Worm (Caenorhabditis elegans) whole organism, late embryonic: Measurements from ENCODE around the gene Y39E4B.5.

Experiments used
- C38D4.7 ChIP-seq: fragments of 200-800 bp; sonication (Bioruptor generic); optimal IDR thresholded peaks from 2 replicates; lab custom pipeline; 2018; ENCODE audit warnings: mild to moderate bottlenecking, missing genetic modification characterization, moderate library complexity, missing compliant biosample characterization
- K02D7.2 ChIP-seq: sonication (generic microtip); optimal IDR thresholded peaks from 2 replicates; lab custom pipeline; 2017; ENCODE audit warnings: mild to moderate bottlenecking, missing genetic modification characterization, missing compliant biosample characterization
- ahr-1 ChIP-seq: sonication (generic microtip); optimal IDR thresholded peaks from 2 replicates; lab custom pipeline; 2016; ENCODE audit warnings: missing genetic modification characterization, missing compliant biosample characterization
- ceh-19 ChIP-seq: fragments of 200-800 bp; sonication (Bioruptor generic); optimal IDR thresholded peaks from 2 replicates; lab custom pipeline; 2018; ENCODE audit warnings: mild to moderate bottlenecking, missing genetic modification characterization, missing compliant biosample characterization
- ceh-22 ChIP-seq: sonication (generic microtip); optimal IDR thresholded peaks from 2 replicates; lab custom pipeline; 2017; ENCODE audit warnings: missing biosample characterization, missing genetic modification characterization
- ceh-24 ChIP-seq: sonication (generic microtip); optimal IDR thresholded peaks from 2 replicates; lab custom pipeline; 2016; ENCODE audit warnings: mild to moderate bottlenecking, missing genetic modification characterization, missing compliant biosample characterization
- ceh-30 ChIP-seq: fragments of 150-350 bp; optimal IDR thresholded peaks from 2 replicates; lab custom pipeline; 2014; ENCODE audit warnings: missing biosample characterization, missing genetic modification characterization
- ceh-34 ChIP-seq: sonication (generic microtip); optimal IDR thresholded peaks from 2 replicates; lab custom pipeline; 2016; ENCODE audit warnings: mild to moderate bottlenecking, missing genetic modification characterization, missing compliant biosample characterization
- dve-1 ChIP-seq: sonication (generic microtip); optimal IDR thresholded peaks from 2 replicates; lab custom pipeline; 2017; ENCODE audit warnings: antibody characterized with exemption, mild to moderate bottlenecking, missing genetic modification characterization, missing compliant biosample characterization
- elt-2 ChIP-seq: sonication (generic microtip); optimal IDR thresholded peaks from 2 replicates; lab custom pipeline; 2016; ENCODE audit warnings: missing genetic modification reagents, missing genetic modification characterization, missing compliant biosample characterization
- elt-4 ChIP-seq: sonication (generic microtip); optimal IDR thresholded peaks from 2 replicates; lab custom pipeline; 2016; ENCODE audit warnings: missing genetic modification characterization, missing compliant biosample characterization
- eyg-1 ChIP-seq: sonication (generic microtip); optimal IDR thresholded peaks from 2 replicates; lab custom pipeline; 2016; ENCODE audit warnings: missing genotype, missing genetic modification characterization, missing compliant biosample characterization
- fkh-6 ChIP-seq: sonication (generic microtip); optimal IDR thresholded peaks from 2 replicates; lab custom pipeline; 2016; ENCODE audit warnings: missing genetic modification characterization, missing compliant biosample characterization
- gmeb-2 ChIP-seq: sonication (generic microtip); optimal IDR thresholded peaks from 2 replicates; lab custom pipeline; 2016; ENCODE audit warnings: missing genetic modification characterization, inconsistent platforms, missing compliant biosample characterization
- hlh-13 ChIP-seq: fragments of 200-800 bp; sonication (Bioruptor generic); optimal IDR thresholded peaks from 2 replicates; lab custom pipeline; 2018; ENCODE audit warnings: mild to moderate bottlenecking, missing genetic modification characterization, missing compliant biosample characterization
- hlh-30 ChIP-seq: sonication (generic microtip); optimal IDR thresholded peaks from 2 replicates; lab custom pipeline; 2017; ENCODE audit warnings: antibody characterized with exemption, missing genetic modification characterization, missing compliant biosample characterization; ENCODE audit not compliant: insufficient read depth
- hlh-8 ChIP-seq: sonication (generic microtip); optimal IDR thresholded peaks from 2 replicates; lab custom pipeline; 2016; ENCODE audit warnings: missing genotype, missing genetic modification characterization, missing compliant biosample characterization
- lim-6 ChIP-seq: sonication (generic microtip); optimal IDR thresholded peaks from 2 replicates; lab custom pipeline; 2016; ENCODE audit warnings: missing genetic modification characterization, missing compliant biosample characterization
- madf-2 ChIP-seq: sonication (generic microtip); optimal IDR thresholded peaks from 2 replicates; lab custom pipeline; 2017; ENCODE audit warnings: missing genetic modification characterization, missing compliant biosample characterization
- nfya-1 ChIP-seq: sonication (generic microtip); optimal IDR thresholded peaks from 2 replicates; lab custom pipeline; 2017; ENCODE audit warnings: missing genetic modification characterization, mild to moderate bottlenecking, missing compliant biosample characterization, antibody characterized with exemption, moderate library complexity
- nhr-11 ChIP-seq: fragments of 150-350 bp; optimal IDR thresholded peaks from 2 replicates; lab custom pipeline; 2014; ENCODE audit warnings: missing biosample characterization, missing genetic modification characterization
- nhr-232 ChIP-seq: sonication (generic microtip); optimal IDR thresholded peaks from 2 replicates; lab custom pipeline; 2016; ENCODE audit warnings: missing genetic modification characterization, missing compliant biosample characterization
- npax-4 ChIP-seq: sonication (generic microtip); optimal IDR thresholded peaks from 2 replicates; lab custom pipeline; 2016; ENCODE audit warnings: missing genetic modification characterization, missing compliant biosample characterization
- pag-3 ChIP-seq: sonication (generic microtip); optimal IDR thresholded peaks from 2 replicates; lab custom pipeline; 2016; ENCODE audit warnings: missing compliant biosample characterization, missing genetic modification characterization, borderline replicate concordance
- pat-9 ChIP-seq: fragments of 200-800 bp; sonication (Bioruptor generic); optimal IDR thresholded peaks from 2 replicates; lab custom pipeline; 2018; ENCODE audit warnings: mild to moderate bottlenecking, missing genetic modification characterization, moderate library complexity, missing compliant biosample characterization
- pax-1 ChIP-seq: fragments of 150-350 bp; optimal IDR thresholded peaks from 2 replicates; lab custom pipeline; 2014; ENCODE audit warnings: missing biosample characterization, missing genetic modification characterization
- pros-1 ChIP-seq: fragments of 150-350 bp; optimal IDR thresholded peaks from 2 replicates; lab custom pipeline; 2014; ENCODE audit warnings: missing biosample characterization, missing genetic modification reagents, missing genetic modification characterization
- ref-2 ChIP-seq: sonication (generic microtip); optimal IDR thresholded peaks from 2 replicates; lab custom pipeline; 2016; ENCODE audit warnings: missing genetic modification characterization, missing compliant biosample characterization
- sox-4 ChIP-seq: sonication (generic microtip); optimal IDR thresholded peaks from 2 replicates; lab custom pipeline; 2017; ENCODE audit warnings: mild to moderate bottlenecking, missing genetic modification characterization, inconsistent platforms, missing compliant biosample characterization
- syd-9 ChIP-seq: sonication (generic microtip); optimal IDR thresholded peaks from 2 replicates; lab custom pipeline; 2016; ENCODE audit warnings: mild to moderate bottlenecking, missing genetic modification characterization, moderate library complexity, missing compliant biosample characterization
- tbx-2 ChIP-seq: sonication (generic microtip); optimal IDR thresholded peaks from 2 replicates; lab custom pipeline; 2016; ENCODE audit warnings: missing genetic modification characterization, missing compliant biosample characterization
- tbx-7 ChIP-seq: sonication (generic microtip); optimal IDR thresholded peaks from 2 replicates; lab custom pipeline; 2016; ENCODE audit warnings: missing genotype, missing genetic modification characterization, missing compliant biosample characterization
- ttx-3 ChIP-seq: sonication (generic microtip); optimal IDR thresholded peaks from 2 replicates; lab custom pipeline; 2016; ENCODE audit warnings: missing genetic modification reagents, missing genetic modification characterization, missing compliant biosample characterization
- unc-3 ChIP-seq, 2 experiments: fragments of 200-800 bp in 1 of 2; sonication (Bioruptor generic) in 1 of 2; sonication (generic microtip) in 1 of 2; conservative IDR thresholded peaks in 1 of 2; optimal IDR thresholded peaks in 1 of 2; 2 replicates each; pipeline versions ENCODE4 v1.3.6 to Lab custom; 2016 to 2022; ENCODE audit warnings: missing compliant biosample characterization in 2 of 2, missing genetic modification characterization in 2 of 2, missing genetic modification reagents in 1 of 2
- unc-42 ChIP-seq: sonication (generic microtip); optimal IDR thresholded peaks from 2 replicates; lab custom pipeline; 2016; ENCODE audit warnings: missing genotype, missing genetic modification characterization, missing compliant biosample characterization
- zip-5 ChIP-seq: sonication (generic microtip); optimal IDR thresholded peaks from 2 replicates; lab custom pipeline; 2016; ENCODE audit warnings: missing genetic modification characterization, missing compliant biosample characterization
- ztf-16 ChIP-seq: sonication (generic microtip); optimal IDR thresholded peaks from 2 replicates; lab custom pipeline; 2017; ENCODE audit warnings: missing genetic modification characterization, missing compliant biosample characterization

Y39E4B.5 gene

DNA sequence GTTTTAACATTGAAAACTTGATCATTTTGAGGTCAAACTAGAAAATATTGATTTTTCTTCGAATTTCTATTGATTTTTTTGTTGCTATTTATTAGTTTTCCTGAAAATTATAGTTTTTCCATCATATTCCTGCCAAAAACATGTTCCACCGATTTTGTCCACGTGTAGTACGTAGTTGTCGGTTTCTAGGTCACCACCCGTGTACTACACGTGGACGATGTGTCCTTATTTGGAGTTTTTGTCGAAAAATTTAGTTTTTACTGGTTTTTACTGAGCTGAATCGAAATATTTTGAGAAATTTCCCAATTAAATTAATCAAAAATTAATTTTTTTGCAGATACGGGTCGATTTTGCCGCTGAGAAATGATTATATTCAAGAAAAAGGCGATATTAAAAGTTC lies 18.1 kb downstream of the Y39E4B.5 start (continued):
- TF ChIP-seq elt-4, result no peak
- TF ChIP-seq syd-9 (tag; lab: Kevin White, UChicago), result no peak
- TF ChIP-seq nhr-232 (tag; lab: Kevin White, UChicago), result no peak
- TF ChIP-seq gmeb-2, result no peak
- TF ChIP-seq eyg-1 (tag; lab: Kevin White, UChicago), result no peak
- TF ChIP-seq nfya-1, result no peak
- TF ChIP-seq hlh-8, result peak; percentile 63
- no peak for TF ChIP-seq pros-1
- no peak for TF ChIP-seq pax-1
- peak; percentile 50 for TF ChIP-seq fkh-6 (tag; lab: Kevin White, UChicago)
- TF ChIP-seq ttx-3 (tag; lab: Kevin White, UChicago), result no peak
- TF ChIP-seq tbx-2 (tag; lab: Kevin White, UChicago), result peak; percentile 82
- no peak for TF ChIP-seq npax-4 (tag; lab: Kevin White, UChicago)
- TF ChIP-seq madf-2 (tag; lab: Kevin White, UChicago), result no peak
- no peak for TF ChIP-seq sox-4 (tag; lab: Kevin White, UChicago)
- no peak for TF ChIP-seq ceh-22 (tag; lab: Kevin White, UChicago)
- TF ChIP-seq elt-2 (tag; lab: Kevin White, UChicago), result peak; percentile 22
- TF ChIP-seq unc-3 (GFP tag; conservative IDR thresholded peaks at IDR 0.05; lab: Robert Waterston, UW), result no peak
- no peak for TF ChIP-seq unc-3 (tag; optimal IDR thresholded peaks at IDR 0.05; lab: Kevin White, UChicago)
- TF ChIP-seq pat-9 (tag; lab: Kevin White, UChicago), result no peak
- TF ChIP-seq ahr-1 (tag; lab: Kevin White, UChicago), result no peak
- no peak for TF ChIP-seq C38D4.7 (GFP tag; lab: Kevin White, UChicago)
- TF ChIP-seq hlh-30, result no peak
- TF ChIP-seq unc-42 (tag; lab: Kevin White, UChicago), result peak; percentile 21

ce11 chrIII:13201079-13201478 lies 31.4 kb downstream of the Y39E4B.5 start:
- no peak for TF ChIP-seq unc-3 (GFP tag; conservative IDR thresholded peaks at IDR 0.05; lab: Robert Waterston, UW)
- TF ChIP-seq unc-3 (tag; optimal IDR thresholded peaks at IDR 0.05; lab: Kevin White, UChicago), result no peak
- TF ChIP-seq hlh-13 (GFP tag; lab: Kevin White, UChicago), result no peak
- no peak for TF ChIP-seq ref-2 (tag; lab: Kevin White, UChicago)
- no peak for TF ChIP-seq ahr-1 (tag; lab: Kevin White, UChicago)
- TF ChIP-seq nfya-1, result peak; percentile 95
- no peak for TF ChIP-seq nhr-11 (tag; lab: Kevin White, UChicago)
- TF ChIP-seq ceh-22 (tag; lab: Kevin White, UChicago), result no peak
- no peak for TF ChIP-seq syd-9 (tag; lab: Kevin White, UChicago)

- TF ChIP-seq nfya-1 (peak; percentile 94), nhr-232 (tag; lab: Kevin White, UChicago) (no peak), ztf-16 (tag; lab: Kevin White, UChicago) (no peak), ceh-24 (tag; lab: Kevin White, UChicago) (no peak)
Measured at ce11 chrIII:13201901-13202300, 32.2 kb downstream of the Y39E4B.5 start.

DNA sequence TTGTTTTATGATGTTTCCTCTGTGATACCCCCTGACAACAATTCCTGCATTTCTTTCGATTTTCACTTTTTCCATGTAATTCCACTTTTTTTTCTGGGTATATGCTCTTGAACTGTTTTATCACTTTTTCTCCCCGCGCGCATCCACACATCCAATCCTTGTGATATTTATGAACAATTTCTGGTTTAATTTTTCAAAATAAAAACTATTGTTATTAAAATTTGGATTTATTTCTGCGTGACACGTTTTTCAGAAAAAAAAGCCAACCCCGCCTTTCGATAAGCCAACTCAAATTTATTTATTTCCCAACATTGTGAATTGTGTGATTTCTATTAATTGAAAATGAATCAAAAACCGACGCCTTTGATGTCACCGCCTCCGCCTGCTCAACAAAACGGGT lies 35.0 kb downstream of the Y39E4B.5 start, which contains the start of gene Y39E4B.11:
Y39E4B.11 (plus strand) TSS at position 301 of the 400 bp plus-strand sequence.
- TF ChIP-seq lim-6 (tag; lab: Kevin White, UChicago) (no peak), K02D7.2 (peak; percentile 17)

DNA sequence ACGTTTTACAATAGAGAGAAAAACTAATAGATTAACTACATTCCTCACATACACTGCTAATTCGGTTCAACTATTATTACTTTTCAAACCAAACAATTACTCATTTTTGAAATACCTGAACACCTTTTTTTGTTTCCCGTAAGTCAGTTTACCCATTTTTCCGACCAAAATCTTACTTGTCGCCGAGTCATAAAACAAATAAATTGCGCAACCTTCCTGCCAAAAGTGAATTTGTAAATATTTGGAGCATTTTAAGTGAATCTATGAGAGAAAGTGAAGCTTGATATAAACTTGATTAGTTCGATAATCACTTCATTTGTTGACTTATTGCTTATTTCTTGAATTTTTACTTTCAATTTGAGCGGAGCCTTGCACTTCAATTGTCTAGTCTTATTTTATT lies 39.3 kb downstream of the Y39E4B.5 start:
- TF ChIP-seq dve-1 (tag; lab: Kevin White, UChicago) (no peak), zip-5 (tag; lab: Kevin White, UChicago) (no peak), tbx-7 (tag; lab: Kevin White, UChicago) (no peak), ceh-19 (no peak), pag-3 (no peak), ahr-1 (tag; lab: Kevin White, UChicago) (no peak), ceh-34 (tag; lab: Kevin White, UChicago) (no peak), ceh-22 (tag; lab: Kevin White, UChicago) (no peak), ceh-30 (tag; lab: Kevin White, UChicago) (no peak)
